Worm (Caenorhabditis elegans) whole organism, late embryonic: ENCODE data around the gene mes-4.

Experiments used
- C38D4.7 ChIP-seq: fragments of 200-800 bp; sonication (Bioruptor generic); optimal IDR thresholded peaks from 2 replicates; lab custom pipeline; 2018; ENCODE audit warnings: mild to moderate bottlenecking, missing genetic modification characterization, moderate library complexity, missing compliant biosample characterization
- K02D7.2 ChIP-seq: sonication (generic microtip); optimal IDR thresholded peaks from 2 replicates; lab custom pipeline; 2017; ENCODE audit warnings: mild to moderate bottlenecking, missing genetic modification characterization, missing compliant biosample characterization
- T23F11.4 ChIP-seq: fragments of 200-800 bp; sonication (Bioruptor generic); optimal IDR thresholded peaks from 2 replicates; lab custom pipeline; 2018; ENCODE audit warnings: mild to moderate bottlenecking, missing genetic modification characterization, missing compliant biosample characterization
- ama-1 ChIP-seq: fragments of 150-350 bp; optimal IDR thresholded peaks from 2 replicates; lab custom pipeline; 2014
- ceh-18 ChIP-seq: sonication (generic microtip); optimal IDR thresholded peaks from 2 replicates; lab custom pipeline; 2016; ENCODE audit warnings: missing genetic modification characterization, missing compliant biosample characterization
- ceh-22 ChIP-seq: sonication (generic microtip); optimal IDR thresholded peaks from 2 replicates; lab custom pipeline; 2017; ENCODE audit warnings: missing biosample characterization, missing genetic modification characterization
- ceh-45 ChIP-seq: fragments of 200-800 bp; sonication (Bioruptor generic); IDR thresholded peaks from 2 replicates; pipeline ENCODE4 v1.3.6; 2022; ENCODE audit warnings: missing genetic modification reagents, missing genetic modification characterization, missing compliant biosample characterization
- ceh-48 ChIP-seq: sonication (generic microtip); optimal IDR thresholded peaks from 2 replicates; lab custom pipeline; 2016; ENCODE audit warnings: missing genetic modification characterization, inconsistent platforms, missing compliant biosample characterization
- che-1 ChIP-seq: sonication (generic microtip); optimal IDR thresholded peaks from 2 replicates; lab custom pipeline; 2016; ENCODE audit warnings: mild to moderate bottlenecking, missing genetic modification characterization, missing compliant biosample characterization
- dmd-4 ChIP-seq: sonication (generic microtip); optimal IDR thresholded peaks from 2 replicates; lab custom pipeline; 2016; ENCODE audit warnings: borderline replicate concordance, missing genetic modification characterization, missing compliant biosample characterization
- elt-2 ChIP-seq: sonication (generic microtip); optimal IDR thresholded peaks from 2 replicates; lab custom pipeline; 2016; ENCODE audit warnings: missing genetic modification reagents, missing genetic modification characterization, missing compliant biosample characterization
- ets-4 ChIP-seq: sonication (generic microtip); optimal IDR thresholded peaks from 2 replicates; lab custom pipeline; 2016; ENCODE audit warnings: missing genetic modification characterization, missing compliant biosample characterization
- eyg-1 ChIP-seq: sonication (generic microtip); optimal IDR thresholded peaks from 2 replicates; lab custom pipeline; 2016; ENCODE audit warnings: missing genotype, missing genetic modification characterization, missing compliant biosample characterization
- fkh-10 ChIP-seq: fragments of 150-350 bp; optimal IDR thresholded peaks from 2 replicates; lab custom pipeline; 2014; ENCODE audit warnings: missing biosample characterization, missing genetic modification reagents, missing genetic modification characterization
- fkh-6 ChIP-seq: sonication (generic microtip); optimal IDR thresholded peaks from 2 replicates; lab custom pipeline; 2016; ENCODE audit warnings: missing genetic modification characterization, missing compliant biosample characterization
- gmeb-2 ChIP-seq: sonication (generic microtip); optimal IDR thresholded peaks from 2 replicates; lab custom pipeline; 2016; ENCODE audit warnings: missing genetic modification characterization, inconsistent platforms, missing compliant biosample characterization
- hlh-13 ChIP-seq: fragments of 200-800 bp; sonication (Bioruptor generic); optimal IDR thresholded peaks from 2 replicates; lab custom pipeline; 2018; ENCODE audit warnings: mild to moderate bottlenecking, missing genetic modification characterization, missing compliant biosample characterization
- hlh-15 ChIP-seq: sonication (generic microtip); optimal IDR thresholded peaks from 2 replicates; lab custom pipeline; 2016; ENCODE audit warnings: missing genetic modification characterization, missing compliant biosample characterization
- hlh-30 ChIP-seq: sonication (generic microtip); optimal IDR thresholded peaks from 2 replicates; lab custom pipeline; 2017; ENCODE audit warnings: antibody characterized with exemption, missing genetic modification characterization, missing compliant biosample characterization; ENCODE audit not compliant: insufficient read depth
- hlh-6 ChIP-seq: sonication (generic microtip); optimal IDR thresholded peaks from 2 replicates; lab custom pipeline; 2016; ENCODE audit warnings: missing genotype, missing genetic modification characterization, missing compliant biosample characterization
- lim-6 ChIP-seq: sonication (generic microtip); optimal IDR thresholded peaks from 2 replicates; lab custom pipeline; 2016; ENCODE audit warnings: missing genetic modification characterization, missing compliant biosample characterization
- madf-2 ChIP-seq: sonication (generic microtip); optimal IDR thresholded peaks from 2 replicates; lab custom pipeline; 2017; ENCODE audit warnings: missing genetic modification characterization, missing compliant biosample characterization
- nfya-1 ChIP-seq: sonication (generic microtip); optimal IDR thresholded peaks from 2 replicates; lab custom pipeline; 2017; ENCODE audit warnings: missing genetic modification characterization, mild to moderate bottlenecking, missing compliant biosample characterization, antibody characterized with exemption, moderate library complexity
- nhr-11 ChIP-seq: fragments of 150-350 bp; optimal IDR thresholded peaks from 2 replicates; lab custom pipeline; 2014; ENCODE audit warnings: missing biosample characterization, missing genetic modification characterization
- nhr-232 ChIP-seq: sonication (generic microtip); optimal IDR thresholded peaks from 2 replicates; lab custom pipeline; 2016; ENCODE audit warnings: missing genetic modification characterization, missing compliant biosample characterization
- odd-2 ChIP-seq: sonication (generic microtip); optimal IDR thresholded peaks from 2 replicates; lab custom pipeline; 2017; ENCODE audit warnings: antibody characterized with exemption, mild to moderate bottlenecking, missing genetic modification characterization, missing compliant biosample characterization
- pag-3 ChIP-seq: sonication (generic microtip); optimal IDR thresholded peaks from 2 replicates; lab custom pipeline; 2016; ENCODE audit warnings: missing compliant biosample characterization, missing genetic modification characterization, borderline replicate concordance
- pat-9 ChIP-seq: fragments of 200-800 bp; sonication (Bioruptor generic); optimal IDR thresholded peaks from 2 replicates; lab custom pipeline; 2018; ENCODE audit warnings: mild to moderate bottlenecking, missing genetic modification characterization, moderate library complexity, missing compliant biosample characterization
- pax-1 ChIP-seq: fragments of 150-350 bp; optimal IDR thresholded peaks from 2 replicates; lab custom pipeline; 2014; ENCODE audit warnings: missing biosample characterization, missing genetic modification characterization
- pha-2 ChIP-seq: sonication (generic microtip); optimal IDR thresholded peaks from 2 replicates; lab custom pipeline; 2017; ENCODE audit warnings: mild to moderate bottlenecking, missing genetic modification characterization, missing compliant biosample characterization
- pqm-1 ChIP-seq: sonication (generic microtip); optimal IDR thresholded peaks from 2 replicates; lab custom pipeline; 2016; ENCODE audit warnings: missing genetic modification characterization, missing compliant biosample characterization
- pros-1 ChIP-seq: fragments of 150-350 bp; optimal IDR thresholded peaks from 2 replicates; lab custom pipeline; 2014; ENCODE audit warnings: missing biosample characterization, missing genetic modification reagents, missing genetic modification characterization
- ttx-3 ChIP-seq: sonication (generic microtip); optimal IDR thresholded peaks from 2 replicates; lab custom pipeline; 2016; ENCODE audit warnings: missing genetic modification reagents, missing genetic modification characterization, missing compliant biosample characterization
- zip-5 ChIP-seq: sonication (generic microtip); optimal IDR thresholded peaks from 2 replicates; lab custom pipeline; 2016; ENCODE audit warnings: missing genetic modification characterization, missing compliant biosample characterization

The mes-4 gene

ce11 chrV:13428660-13429059 lies 8.7 kb downstream of the mes-4 start, which contains the start of gene srd-19:
TSS of gene srd-19 (minus strand) at chrV:13428760.
- TF ChIP-seq pros-1 (no peak), nfya-1 (tag; lab: Kevin White, UChicago) (no peak), hlh-13 (GFP tag; lab: Kevin White, UChicago) (no peak), pat-9 (tag; lab: Kevin White, UChicago) (no peak), fkh-10 (GFP tag; lab: Kevin White, UChicago) (no peak), lim-6 (tag; lab: Kevin White, UChicago) (no peak), zip-5 (tag; lab: Kevin White, UChicago) (no peak), dmd-4 (tag; lab: Kevin White, UChicago) (no peak), ceh-22 (tag; lab: Kevin White, UChicago) (no peak), nhr-11 (tag; lab: Kevin White, UChicago) (no peak), nhr-232 (no peak), pax-1 (tag; lab: Kevin White, UChicago) (no peak)

ce11 chrV:13427378-13427777 lies 10.0 kb downstream of the mes-4 start:
- TF ChIP-seq K02D7.2 (tag; lab: Kevin White, UChicago) = no peak
- no peak for TF ChIP-seq pag-3 (tag; lab: Kevin White, UChicago)
- no peak for TF ChIP-seq eyg-1
- TF ChIP-seq gmeb-2 (tag; lab: Kevin White, UChicago) = no peak
- no peak for TF ChIP-seq T23F11.4 (GFP tag; lab: Kevin White, UChicago)

- TF ChIP-seq elt-2 (tag; lab: Kevin White, UChicago) (no peak), ttx-3 (no peak), ceh-48 (tag; lab: Kevin White, UChicago) (no peak)
- TF ChIP-seq, all 69 proteins: peak for 0
Observed at ce11 chrV:13426764-13427163, 10.6 kb downstream of the mes-4 start, which contains the start of gene srd-18. TSS of gene srd-18 (minus strand) at chrV:13426864.

- TF ChIP-seq hlh-30 (tag; lab: Kevin White, UChicago) (no peak), che-1 (tag; lab: Kevin White, UChicago) (no peak), fkh-6 (tag; lab: Kevin White, UChicago) (no peak)
Observed at ce11 chrV:13423608-13424007, 13.7 kb downstream of the mes-4 start, which contains the start of gene srv-10. TSS of gene srv-10 (plus strand) at chrV:13423908.

ce11 chrV:13423045-13423444 lies 14.3 kb downstream of the mes-4 start, which contains the start of gene srv-9:
TSS of gene srv-9 (minus strand) at chrV:13423145.
- TF ChIP-seq ceh-48 (tag; lab: Kevin White, UChicago) (no peak), pqm-1 (tag; lab: Kevin White, UChicago) (no peak), nfya-1 (tag; lab: Kevin White, UChicago) (no peak), ceh-45 (no peak), gmeb-2 (tag; lab: Kevin White, UChicago) (no peak), ets-4 (tag; lab: Kevin White, UChicago) (no peak), hlh-6 (tag; lab: Kevin White, UChicago) (no peak), C38D4.7 (no peak)

- TF ChIP-seq pha-2 (tag; lab: Kevin White, UChicago) (no peak), hlh-15 (no peak), ceh-45 (no peak), K02D7.2 (tag; lab: Kevin White, UChicago) (no peak), ceh-18 (tag; lab: Kevin White, UChicago) (no peak), odd-2 (no peak), madf-2 (tag; lab: Kevin White, UChicago) (no peak), dmd-4 (tag; lab: Kevin White, UChicago) (no peak), hlh-30 (tag; lab: Kevin White, UChicago) (no peak), ama-1 (lab: Kevin White, UChicago) (no peak)
- TF ChIP-seq, all 69 proteins: peak for 0
Observed at ce11 chrV:13421697-13422096, 15.6 kb downstream of the mes-4 start.
